Worm (Caenorhabditis elegans): ENCODE results near the gene spl-2.

Gene spl-2

ce11 chrV:9175218-9175837 lies 28.6 kb upstream of the spl-2 start, which contains the start of gene spas-1 (continued):
- TF ChIP-seq fkh-10 (GFP tag; optimal IDR thresholded peaks at IDR 0.05) (peak; percentile 37), irx-1 (tag; optimal IDR thresholded peaks at IDR 0.05) (peak; percentile 79), nhr-20 (tag; optimal IDR thresholded peaks at IDR 0.05) (peak; percentile 97), lir-3 (tag; optimal IDR thresholded peaks at IDR 0.05; ENCODE audit: poor library complexity) (peak; percentile 66), nhr-77 (tag; optimal IDR thresholded peaks at IDR 0.05) (peak; percentile 79), elt-2 (tag; optimal IDR thresholded peaks at IDR 0.05) (peak; percentile 81), fkh-4 (tag; optimal IDR thresholded peaks at IDR 0.05; ENCODE audit: borderline replicate concordance) (no peak), nhr-47 (tag; optimal IDR thresholded peaks at IDR 0.05) (peak; percentile 94), ceh-88 (GFP tag; IDR thresholded peaks at IDR 0.05) (0 out of 2 replicates have a peak, but pooled peaks have one; percentile 36), snu-23 (GFP tag; optimal IDR thresholded peaks at IDR 0.05) (peak; percentile 93), xbp-1 (tag; optimal IDR thresholded peaks at IDR 0.05) (peak; percentile 92), lin-13 (GFP tag; optimal IDR thresholded peaks at IDR 0.05) (peak; percentile 86), mep-1 (tag; optimal IDR thresholded peaks at IDR 0.05) (peak; percentile 98), lin-35 (GFP tag; optimal IDR thresholded peaks at IDR 0.05) (peak; percentile 98 to 99), blmp-1 (tag; optimal IDR thresholded peaks at IDR 0.05) (peak; percentile 90), nhr-237 (tag; optimal IDR thresholded peaks at IDR 0.05) (no peak), pqm-1 (tag; optimal IDR thresholded peaks at IDR 0.05) (no peak), sptf-1 (tag; optimal IDR thresholded peaks at IDR 0.05) (no peak), unc-98 (GFP tag; IDR thresholded peaks at IDR 0.05) (no peak), C34B4.2 (tag; optimal IDR thresholded peaks at IDR 0.05) (no peak), zag-1 (tag; optimal IDR thresholded peaks at IDR 0.05) (no peak), zip-4 (GFP tag; optimal IDR thresholded peaks at IDR 0.05) (peak; percentile 71), mab-9 (GFP tag; IDR thresholded peaks at IDR 0.05) (no peak), sup-37 (GFP tag; optimal IDR thresholded peaks at IDR 0.05) (peak; percentile 21), tbx-2 (tag; optimal IDR thresholded peaks at IDR 0.05) (peak; percentile 92), nhr-11 (tag; optimal IDR thresholded peaks at IDR 0.05) (peak; percentile 84), C04F5.9 (tag; optimal IDR thresholded peaks at IDR 0.05) (peak; percentile 70), ets-5 (GFP tag; IDR thresholded peaks at IDR 0.05) (no peak), hlh-17 (GFP tag; optimal IDR thresholded peaks at IDR 0.05; ENCODE audit: borderline replicate concordance) (no peak), nhr-76 (tag; optimal IDR thresholded peaks at IDR 0.05) (no peak), fos-1 (tag; optimal IDR thresholded peaks at IDR 0.05) (peak; percentile 75), aha-1 (tag; optimal IDR thresholded peaks at IDR 0.05) (no peak), nhr-28 (tag; optimal IDR thresholded peaks at IDR 0.05) (no peak), unc-130 (tag; optimal IDR thresholded peaks at IDR 0.05) (peak; percentile 88), egl-27 (tag; optimal IDR thresholded peaks at IDR 0.05) (no peak), ztf-4 (tag; optimal IDR thresholded peaks at IDR 0.05) (peak; percentile 76), nhr-19 (GFP tag; conservative IDR thresholded peaks at IDR 0.05) (peak; percentile 92)

DNA sequence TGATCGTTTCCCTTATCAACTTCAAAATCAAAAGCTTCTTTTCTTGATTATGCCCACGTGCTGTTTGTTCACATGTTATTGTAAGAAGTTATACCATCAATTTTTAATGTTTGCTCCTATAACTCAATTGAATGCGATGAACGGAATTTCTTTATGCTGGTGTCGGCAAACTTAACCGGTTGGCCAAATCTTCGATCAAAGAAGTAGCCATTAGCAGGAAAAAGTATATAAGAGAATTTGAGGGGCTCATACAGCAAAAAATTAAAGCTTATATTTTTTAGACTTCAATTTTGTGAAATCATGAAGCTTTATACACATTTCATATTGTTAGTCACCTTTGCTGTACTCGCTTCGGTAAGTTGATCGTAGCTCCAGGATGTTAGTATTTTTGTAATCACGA lies 27.1 kb upstream of the spl-2 start, which contains the start of gene pqn-16:
Gene pqn-16, plus strand, starts transcription at position 301 of the 400 bp plus-strand sequence.
- no peak for TF ChIP-seq nhr-20 (tag; optimal IDR thresholded peaks at IDR 0.05)
- TF ChIP-seq lsy-2 (tag; optimal IDR thresholded peaks at IDR 0.05): no peak
- TF ChIP-seq ets-5 (GFP tag; IDR thresholded peaks at IDR 0.05): no peak
- no peak for TF ChIP-seq lin-39 (tag; optimal IDR thresholded peaks at IDR 0.05)
- TF ChIP-seq Y116A8C.19 (tag; optimal IDR thresholded peaks at IDR 0.05; ENCODE audit: borderline replicate concordance): no peak
- no peak for TF ChIP-seq nhr-84 (tag; optimal IDR thresholded peaks at IDR 0.05)
- no peak for TF ChIP-seq skn-1 (tag; optimal IDR thresholded peaks at IDR 0.05)
- TF ChIP-seq egl-27 (tag; optimal IDR thresholded peaks at IDR 0.05): no peak

Measured in whole organism, L1 larva.